Worm (Caenorhabditis elegans) whole organism, L3 larva: ENCODE measurements around the gene col-131.

Experiments used
- ZK546.5 ChIP-seq: sonication (generic microtip); optimal IDR thresholded peaks from 2 replicates; lab custom pipeline; 2017; ENCODE audit warnings: missing biosample characterization, missing genetic modification characterization
- aly-2 ChIP-seq: fragments of 150-350 bp; optimal IDR thresholded peaks from 2 replicates; lab custom pipeline; 2014; ENCODE audit warnings: missing biosample characterization, missing genetic modification characterization
- ama-1 ChIP-seq: fragments of 150-350 bp; optimal IDR thresholded peaks from 2 replicates; lab custom pipeline; 2018
- ceh-16 ChIP-seq: sonication (generic microtip); optimal IDR thresholded peaks from 2 replicates; lab custom pipeline; 2017; ENCODE audit warnings: missing biosample characterization, missing genetic modification characterization
- ceh-28 ChIP-seq: fragments of 150-350 bp; optimal IDR thresholded peaks from 2 replicates; lab custom pipeline; 2014; ENCODE audit warnings: missing biosample characterization, missing genetic modification reagents, missing genetic modification characterization
- ceh-82 ChIP-seq: fragments of 150-350 bp; optimal IDR thresholded peaks from 2 replicates; lab custom pipeline; 2014; ENCODE audit warnings: missing biosample characterization, missing genetic modification characterization
- daf-12 ChIP-seq: fragments of 150-350 bp; optimal IDR thresholded peaks from 2 replicates; lab custom pipeline; 2014; ENCODE audit warnings: missing biosample characterization, missing genetic modification reagents, missing genetic modification characterization
- elt-1 ChIP-seq: fragments of 150-350 bp; optimal IDR thresholded peaks from 2 replicates; lab custom pipeline; 2014; ENCODE audit warnings: missing biosample characterization, missing genetic modification characterization
- elt-2 ChIP-seq: sonication (generic microtip); optimal IDR thresholded peaks from 2 replicates; lab custom pipeline; 2016; ENCODE audit warnings: missing genetic modification reagents, mild to moderate bottlenecking, missing genetic modification characterization, missing compliant biosample characterization
- elt-3 ChIP-seq, 3 experiments: fragments of 150-350 bp in 1 of 3; sonication (generic microtip) in 2 of 3; optimal IDR thresholded peaks; 2 replicates in 2 of 3; 4 replicates in 1 of 3; lab custom pipeline; 2014 to 2017; ENCODE audit warnings: missing biosample characterization in 3 of 3, missing genetic modification characterization in 3 of 3
- eor-1 ChIP-seq, 2 experiments: fragments of 150-350 bp; optimal IDR thresholded peaks; 2 replicates each; lab custom pipeline; 2014 to 2018; ENCODE audit warnings: missing biosample characterization in 2 of 2, missing genetic modification characterization in 2 of 2
- fkh-10 ChIP-seq: sonication (generic microtip); optimal IDR thresholded peaks from 2 replicates; lab custom pipeline; 2017; ENCODE audit warnings: missing biosample characterization, missing genetic modification reagents, missing genetic modification characterization
- fkh-2 ChIP-seq: fragments of 150-350 bp; optimal IDR thresholded peaks from 2 replicates; lab custom pipeline; 2014; ENCODE audit warnings: missing biosample characterization, missing genetic modification reagents, missing genetic modification characterization
- fos-1 ChIP-seq: fragments of 150-350 bp; optimal IDR thresholded peaks from 2 replicates; lab custom pipeline; 2014; ENCODE audit warnings: missing biosample characterization, missing genetic modification characterization
- hmg-11 ChIP-seq: sonication (generic microtip); optimal IDR thresholded peaks from 2 replicates; lab custom pipeline; 2016; ENCODE audit warnings: missing genetic modification characterization, missing compliant biosample characterization
- lin-39 ChIP-seq: fragments of 150-350 bp; optimal IDR thresholded peaks from 2 replicates; lab custom pipeline; 2018; ENCODE audit warnings: missing biosample characterization, missing genetic modification reagents, missing genetic modification characterization
- mdl-1 ChIP-seq: fragments of 150-350 bp; optimal IDR thresholded peaks from 2 replicates; lab custom pipeline; 2014; ENCODE audit warnings: missing biosample characterization, missing genetic modification characterization
- nfya-1 ChIP-seq: sonication (generic microtip); optimal IDR thresholded peaks from 2 replicates; lab custom pipeline; 2017; ENCODE audit warnings: missing genetic modification characterization, mild to moderate bottlenecking, missing compliant biosample characterization, antibody characterized with exemption, moderate library complexity; ENCODE audit not compliant: insufficient read depth
- nhr-11 ChIP-seq: fragments of 150-350 bp; optimal IDR thresholded peaks from 2 replicates; lab custom pipeline; 2014; ENCODE audit warnings: missing biosample characterization, missing genetic modification characterization
- nhr-25 ChIP-seq: sonication (generic microtip); optimal IDR thresholded peaks from 2 replicates; lab custom pipeline; 2017; ENCODE audit warnings: missing biosample characterization, missing genetic modification characterization
- nhr-28 ChIP-seq: fragments of 150-350 bp; optimal IDR thresholded peaks from 2 replicates; lab custom pipeline; 2014; ENCODE audit warnings: missing biosample characterization, missing genetic modification characterization
- nhr-43 ChIP-seq: sonication (generic microtip); optimal IDR thresholded peaks from 2 replicates; lab custom pipeline; 2016; ENCODE audit warnings: mild to moderate bottlenecking, missing genetic modification characterization, missing compliant biosample characterization; ENCODE audit not compliant: poor library complexity, severe bottlenecking
- nhr-67 ChIP-seq: fragments of 150-350 bp; optimal IDR thresholded peaks from 2 replicates; lab custom pipeline; 2014; ENCODE audit warnings: missing biosample characterization, missing genetic modification characterization
- nhr-77 ChIP-seq: fragments of 150-350 bp; optimal IDR thresholded peaks from 2 replicates; lab custom pipeline; 2014; ENCODE audit warnings: missing biosample characterization, missing genetic modification characterization
- sea-2 ChIP-seq: fragments of 150-350 bp; sonication (generic microtip); optimal IDR thresholded peaks from 4 replicates; lab custom pipeline; 2014; ENCODE audit warnings: missing biosample characterization, missing genetic modification reagents, missing genetic modification characterization
- skn-1 ChIP-seq: fragments of 150-350 bp; optimal IDR thresholded peaks from 2 replicates; lab custom pipeline; 2014; ENCODE audit warnings: missing biosample characterization, missing genetic modification characterization
- snpc-4 ChIP-seq: fragments of 150-350 bp; optimal IDR thresholded peaks from 2 replicates; lab custom pipeline; 2014; ENCODE audit warnings: missing biosample characterization, missing genetic modification characterization
- unc-39 ChIP-seq: sonication (generic microtip); optimal IDR thresholded peaks from 4 replicates; lab custom pipeline; 2017; ENCODE audit warnings: missing biosample characterization, missing genetic modification characterization
- unc-62 ChIP-seq: fragments of 150-350 bp; sonication (generic microtip); optimal IDR thresholded peaks from 4 replicates; lab custom pipeline; 2014; ENCODE audit warnings: missing biosample characterization, missing genetic modification reagents, missing genetic modification characterization
- ztf-11 ChIP-seq: fragments of 150-350 bp; optimal IDR thresholded peaks from 2 replicates; lab custom pipeline; 2014; ENCODE audit warnings: missing biosample characterization, missing genetic modification characterization
- ztf-4 ChIP-seq: fragments of 150-350 bp; optimal IDR thresholded peaks from 2 replicates; lab custom pipeline; 2014; ENCODE audit warnings: missing biosample characterization, missing genetic modification characterization

col-131 gene

DNA sequence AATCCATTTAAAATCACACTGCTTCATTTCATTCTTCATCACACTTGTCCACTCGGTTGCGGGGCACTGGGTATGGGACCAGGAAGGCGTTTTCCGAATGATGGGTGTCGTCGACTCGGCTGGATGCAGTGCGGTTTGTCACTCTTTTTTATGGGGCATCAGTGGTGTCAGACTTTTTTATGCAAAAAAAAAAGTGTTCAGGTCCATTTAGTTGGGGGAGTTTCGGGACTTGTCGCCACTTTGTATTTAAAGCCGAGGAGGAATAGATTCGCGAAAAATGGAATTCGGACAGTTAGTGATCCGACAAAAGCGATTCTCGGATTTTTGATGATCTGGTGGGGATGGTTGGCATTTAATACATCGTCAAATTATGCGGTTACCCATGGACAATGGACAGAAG is 22.1 kb downstream of the col-131 start:
- TF ChIP-seq nhr-28 (tag; lab: Kevin White, UChicago), result no peak
- TF ChIP-seq unc-39 (tag; lab: Kevin White, UChicago), result no peak
- TF ChIP-seq elt-3 (tag; optimal IDR thresholded peaks at IDR 0.05; lab: Kevin White, UChicago), result no peak
- no peak for TF ChIP-seq hmg-11 (tag; lab: Kevin White, UChicago)
- TF ChIP-seq nhr-77, result no peak
- no peak for TF ChIP-seq sea-2 (GFP tag; lab: Kevin White, UChicago)
- TF ChIP-seq fos-1, result no peak
- no peak for TF ChIP-seq elt-2 (tag; lab: Kevin White, UChicago)
- TF ChIP-seq ztf-11 (tag; lab: Kevin White, UChicago), result no peak
- no peak for TF ChIP-seq snpc-4

DNA sequence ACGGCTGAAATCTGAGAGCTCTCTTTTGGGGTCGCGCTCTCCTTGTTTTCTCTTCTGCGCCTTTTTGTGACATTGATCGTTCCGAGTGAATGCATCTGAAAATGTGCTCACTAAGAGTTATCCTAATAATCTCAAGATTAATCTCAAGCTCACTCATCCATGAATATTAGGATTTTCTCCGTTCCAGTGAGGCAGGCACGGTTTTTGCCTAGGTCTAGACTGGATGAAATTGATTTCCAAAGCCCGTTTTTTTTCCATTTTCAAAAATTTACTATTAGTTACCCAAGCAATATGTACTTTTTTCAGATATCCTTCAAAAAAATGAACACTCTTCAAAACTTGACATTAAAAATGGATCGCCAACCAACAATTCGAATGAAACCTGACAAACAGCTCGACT is 25.0 kb downstream of the col-131 start, which contains the start of gene amt-2:
amt-2 (plus strand) TSS at position 301 of the 400 bp plus-strand sequence.
- TF ChIP-seq aly-2 (no peak), ztf-11 (tag; lab: Kevin White, UChicago) (no peak), skn-1 (tag; lab: Kevin White, UChicago) (no peak), fkh-2 (tag; lab: Kevin White, UChicago) (no peak)
- TF ChIP-seq, all 47 proteins: peak for 0

DNA sequence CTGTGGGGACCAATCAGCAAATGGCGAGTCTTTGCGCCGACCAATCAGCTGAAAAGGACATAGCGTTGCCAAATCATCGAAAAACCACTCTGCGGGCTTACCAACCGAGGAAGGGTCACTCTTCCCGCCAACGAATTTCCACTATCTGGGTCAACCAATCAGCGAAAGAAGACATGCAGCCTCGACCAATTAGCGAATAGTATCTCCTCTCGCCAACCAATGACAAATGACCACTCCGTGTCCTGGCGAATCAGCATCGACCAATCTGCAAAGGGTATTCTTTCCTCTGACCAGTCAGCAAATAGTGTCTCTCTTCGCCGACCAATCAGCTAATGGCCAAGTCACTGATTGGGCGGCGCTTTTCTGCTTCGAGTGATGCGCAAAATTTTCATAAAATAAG is 25.6 kb downstream of the col-131 start:
- TF ChIP-seq elt-3 (tag; optimal IDR thresholded peaks at IDR 0.05; lab: Kevin White, UChicago) (no peak), nfya-1 (tag; lab: Kevin White, UChicago) (peak; percentile 79)

DNA sequence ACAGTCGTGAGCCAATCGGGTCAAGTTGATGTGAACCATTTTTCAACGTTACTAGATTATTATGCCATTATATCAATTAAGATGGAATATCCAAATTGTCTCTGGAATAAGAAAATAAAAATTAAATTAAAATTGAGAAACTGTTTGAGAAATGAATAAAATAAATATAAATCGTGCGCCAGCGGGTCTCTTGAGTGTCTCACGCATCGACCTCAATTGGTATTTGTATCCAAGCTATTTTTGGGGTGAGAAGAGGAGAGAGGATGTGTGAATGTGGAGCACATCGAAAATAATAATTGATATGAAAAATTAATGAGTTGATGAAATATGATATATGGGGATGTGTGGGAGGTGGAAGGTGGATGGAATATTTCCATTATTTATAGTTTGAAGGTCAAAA is 28.2 kb downstream of the col-131 start, which contains the start of gene F49E11.2:
F49E11.2 (minus strand) TSS at position 101 of the 400 bp plus-strand sequence.
- TF ChIP-seq skn-1 (tag; lab: Kevin White, UChicago), result no peak
- TF ChIP-seq nhr-28 (tag; lab: Kevin White, UChicago), result no peak

DNA sequence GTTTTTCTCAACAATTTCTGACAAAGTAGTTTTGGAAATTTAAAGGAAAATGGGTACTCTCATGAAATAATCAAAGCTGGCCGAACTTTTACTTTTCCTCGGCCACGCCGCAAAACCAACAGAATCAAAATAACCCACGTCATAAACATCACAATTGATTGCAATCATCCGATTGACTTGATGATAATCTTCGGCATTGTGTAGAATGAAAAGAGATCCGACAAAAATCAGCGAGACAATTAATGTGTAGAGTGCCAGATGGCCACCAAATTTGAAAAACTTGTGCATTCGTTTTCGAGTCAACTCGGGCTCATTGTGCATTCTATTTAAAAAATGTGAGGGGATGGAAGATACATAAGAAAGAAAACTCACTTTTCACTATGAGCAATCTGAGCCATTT is 30.3 kb downstream of the col-131 start:
- TF ChIP-seq ceh-16 (tag; lab: Kevin White, UChicago) (no peak), elt-3 (tag; optimal IDR thresholded peaks at IDR 0.05; lab: Kevin White, UChicago) (no peak), nhr-11 (tag; lab: Kevin White, UChicago) (no peak), ceh-82 (tag; lab: Kevin White, UChicago) (no peak), fkh-2 (tag; lab: Kevin White, UChicago) (no peak)

DNA sequence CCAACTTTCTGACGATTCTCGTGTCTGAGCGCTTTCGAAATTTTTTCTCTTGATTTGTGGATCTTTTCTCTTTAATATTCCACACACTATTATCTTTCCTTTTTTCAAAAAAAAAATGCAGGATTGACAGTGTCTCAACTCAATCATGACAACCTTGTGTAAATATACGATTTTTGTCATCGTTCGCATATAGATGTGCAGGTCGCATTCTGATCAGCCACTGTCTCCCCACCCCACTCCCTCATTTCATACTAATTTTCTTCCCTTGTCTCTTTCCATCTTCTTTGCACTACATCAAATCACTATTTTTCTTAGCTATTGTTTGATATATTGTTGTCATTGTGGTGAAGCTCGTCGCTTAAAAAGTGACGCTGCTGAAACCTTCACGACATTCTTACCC is 31.8 kb downstream of the col-131 start:
- TF ChIP-seq unc-62 (GFP tag; lab: Kevin White, UChicago) (no peak), nhr-43 (no peak), elt-3 (tag; optimal IDR thresholded peaks at IDR 0.05; lab: Kevin White, UChicago) (no peak), fkh-10 (no peak), ZK546.5 (tag; lab: Kevin White, UChicago) (no peak), fos-1 (no peak), ama-1 (lab: Kevin White, UChicago) (peak; percentile 25)

DNA sequence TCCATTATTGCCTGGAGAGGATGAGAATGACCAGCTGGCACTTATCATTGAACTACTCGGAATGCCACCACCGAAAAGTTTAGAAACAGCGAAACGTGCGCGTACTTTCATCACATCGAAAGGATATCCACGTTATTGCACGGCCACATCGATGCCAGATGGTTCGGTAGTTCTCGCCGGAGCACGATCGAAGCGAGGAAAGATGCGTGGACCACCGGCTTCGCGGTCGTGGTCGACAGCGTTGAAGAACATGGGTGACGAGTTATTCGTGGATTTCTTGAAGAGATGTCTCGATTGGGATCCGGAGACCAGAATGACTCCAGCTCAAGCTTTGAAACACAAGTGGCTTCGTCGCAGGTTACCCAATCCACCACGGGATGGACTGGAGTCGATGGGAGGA is 33.6 kb downstream of the col-131 start:
- TF ChIP-seq unc-62 (GFP tag; lab: Kevin White, UChicago), result no peak
- TF ChIP-seq hmg-11 (tag; lab: Kevin White, UChicago), result no peak
- TF ChIP-seq eor-1 (tag; optimal IDR thresholded peaks at IDR 0.05; lab: Kevin White, UChicago), result no peak
- TF ChIP-seq daf-12 (tag; lab: Kevin White, UChicago), result no peak
- no peak for TF ChIP-seq nhr-28 (tag; lab: Kevin White, UChicago)
- TF ChIP-seq ceh-28 (tag; lab: Kevin White, UChicago), result no peak
- no peak for TF ChIP-seq fkh-10
- no peak for TF ChIP-seq lin-39 (tag; lab: Kevin White, UChicago)
- no peak for TF ChIP-seq elt-3 (tag; optimal IDR thresholded peaks at IDR 0.05; lab: Kevin White, UChicago)
- no peak for TF ChIP-seq nhr-11 (tag; lab: Kevin White, UChicago)
- no peak for TF ChIP-seq nhr-25
- TF ChIP-seq ceh-82 (tag; lab: Kevin White, UChicago), result no peak
- TF ChIP-seq nhr-67 (tag; lab: Kevin White, UChicago), result no peak
- no peak for TF ChIP-seq ztf-4 (tag; lab: Kevin White, UChicago)
- no peak for TF ChIP-seq elt-1
- no peak for TF ChIP-seq nfya-1 (tag; lab: Kevin White, UChicago)
- no peak for TF ChIP-seq ztf-11 (tag; lab: Kevin White, UChicago)
- TF ChIP-seq mdl-1 (tag; lab: Kevin White, UChicago), result no peak
